Fruit fly (Drosophila melanogaster) whole organism, embryonic: Measurements from ENCODE around the gene Tbc1d22.
A peak's percentile ranks its signal among the peaks of the same experiment; 100 is the strongest.

Source experiments
- Atf3 ChIP-seq: fragments of 200-800 bp; sonication (Bioruptor generic); optimal IDR thresholded peaks from 3 replicates; lab custom pipeline; 2016; ENCODE audit warnings: missing biosample characterization, missing genetic modification characterization
- B-H1 ChIP-seq: fragments of 200-800 bp; sonication (Bioruptor generic); IDR thresholded peaks from 3 replicates; pipeline ENCODE4 v1.3.6; 2022; ENCODE audit warnings: missing biosample characterization, missing genetic modification characterization
- CG10431 ChIP-seq: fragments of 200-800 bp; sonication (Bioruptor generic); optimal IDR thresholded peaks from 3 replicates; lab custom pipeline; 2018; ENCODE audit warnings: missing biosample characterization, mild to moderate bottlenecking, missing genetic modification characterization
- CG10979 ChIP-seq: fragments of 200-800 bp; sonication (Bioruptor generic); optimal IDR thresholded peaks from 2 replicates; lab custom pipeline; 2018; ENCODE audit warnings: missing biosample characterization, mild to moderate bottlenecking, missing genetic modification characterization, moderate library complexity
- CG12942 ChIP-seq: fragments of 200-800 bp; sonication (Bioruptor generic); optimal IDR thresholded peaks from 3 replicates; lab custom pipeline; 2016; ENCODE audit warnings: missing biosample characterization, missing genetic modification characterization
- CG13624 ChIP-seq: fragments of 200-800 bp; sonication (Bioruptor generic); optimal IDR thresholded peaks from 2 replicates; lab custom pipeline; 2016; ENCODE audit warnings: missing biosample characterization, missing genetic modification characterization
- CG13894 ChIP-seq: fragments of 200-800 bp; sonication (Bioruptor generic); optimal IDR thresholded peaks from 3 replicates; lab custom pipeline; 2018; ENCODE audit warnings: missing biosample characterization, mild to moderate bottlenecking, missing genetic modification characterization, moderate library complexity
- CG15011 ChIP-seq: fragments of 200-800 bp; sonication (Bioruptor generic); optimal IDR thresholded peaks from 3 replicates; lab custom pipeline; 2018; ENCODE audit warnings: missing biosample characterization, mild to moderate bottlenecking, missing genetic modification characterization
- CG15479 ChIP-seq: fragments of 200-800 bp; sonication (Bioruptor generic); optimal IDR thresholded peaks from 3 replicates; lab custom pipeline; 2019; ENCODE audit warnings: missing biosample characterization, mild to moderate bottlenecking, missing genetic modification characterization, moderate library complexity
- CG17359 ChIP-seq: fragments of 200-800 bp; sonication (Bioruptor generic); optimal IDR thresholded peaks from 3 replicates; lab custom pipeline; 2018; ENCODE audit warnings: missing biosample characterization, mild to moderate bottlenecking, missing genetic modification characterization, moderate library complexity
- CG18619 ChIP-seq: fragments of 200-800 bp; sonication (Bioruptor generic); optimal IDR thresholded peaks from 3 replicates; lab custom pipeline; 2017; ENCODE audit warnings: missing biosample characterization, mild to moderate bottlenecking, missing genetic modification characterization
- CG3281 ChIP-seq: fragments of 200-800 bp; sonication (Bioruptor generic); optimal IDR thresholded peaks from 3 replicates; lab custom pipeline; 2017; ENCODE audit warnings: missing biosample characterization, mild to moderate bottlenecking, missing genetic modification characterization
- CG34422 ChIP-seq: fragments of 200-800 bp; sonication (Bioruptor generic); IDR thresholded peaks from 3 replicates; pipeline ENCODE4 v1.3.6; 2022; ENCODE audit warnings: missing biosample characterization, missing genetic modification characterization
- CG3847 ChIP-seq: fragments of 200-800 bp; sonication (Bioruptor generic); IDR thresholded peaks from 2 replicates; pipeline ENCODE4 v1.3.6; 2022; ENCODE audit warnings: missing biosample characterization, missing genetic modification characterization
- CG43689 ChIP-seq: fragments of 200-800 bp; sonication (Bioruptor generic); IDR thresholded peaks from 2 replicates; pipeline ENCODE4 v1.3.6; 2022; ENCODE audit warnings: missing biosample characterization, missing genetic modification characterization
- CG6854 ChIP-seq: fragments of 200-800 bp; sonication (Bioruptor generic); optimal IDR thresholded peaks from 3 replicates; lab custom pipeline; 2017; ENCODE audit warnings: missing biosample characterization, mild to moderate bottlenecking, missing genetic modification characterization
- CG9727 ChIP-seq: fragments of 200-800 bp; sonication (Bioruptor generic); optimal IDR thresholded peaks from 3 replicates; lab custom pipeline; 2017; ENCODE audit warnings: missing biosample characterization, mild to moderate bottlenecking, missing genetic modification characterization
- CG9797 ChIP-seq: fragments of 200-800 bp; sonication (Bioruptor generic); optimal IDR thresholded peaks from 3 replicates; lab custom pipeline; 2018; ENCODE audit warnings: missing biosample characterization, mild to moderate bottlenecking, missing genetic modification characterization
- CG9817 ChIP-seq: fragments of 200-800 bp; sonication (Bioruptor generic); optimal IDR thresholded peaks from 2 replicates; lab custom pipeline; 2018; ENCODE audit warnings: missing biosample characterization, mild to moderate bottlenecking, missing genetic modification characterization, moderate library complexity
- CHES-1-like ChIP-seq: fragments of 200-800 bp; sonication (Bioruptor generic); optimal IDR thresholded peaks from 2 replicates; lab custom pipeline; 2016; ENCODE audit warnings: missing biosample characterization, missing genetic modification characterization
- CoRest ChIP-seq: fragments of 200-800 bp; sonication (Bioruptor generic); optimal IDR thresholded peaks from 3 replicates; lab custom pipeline; 2018; ENCODE audit warnings: missing biosample characterization, mild to moderate bottlenecking, missing genetic modification characterization, moderate library complexity
- Eip74EF ChIP-seq, 2 experiments: fragments of 200-800 bp in 1 of 2; fragments of >200 bp in 1 of 2; sonication (Bioruptor generic) in 1 of 2; optimal IDR thresholded peaks; 2 replicates each; lab custom pipeline; 2017 to 2019; ENCODE audit warnings: missing biosample characterization in 2 of 2, missing genetic modification characterization in 2 of 2, mild to moderate bottlenecking in 1 of 2, moderate library complexity in 1 of 2
- Fer1 ChIP-seq: fragments of 200-800 bp; sonication (Bioruptor generic); optimal IDR thresholded peaks from 2 replicates; lab custom pipeline; 2017; ENCODE audit warnings: missing biosample characterization, mild to moderate bottlenecking, missing genetic modification characterization
- Fer2 ChIP-seq: fragments of 200-800 bp; sonication (Bioruptor generic); optimal IDR thresholded peaks from 2 replicates; lab custom pipeline; 2018; ENCODE audit warnings: missing biosample characterization, mild to moderate bottlenecking, missing genetic modification characterization, moderate library complexity
- Hmr ChIP-seq: fragments of 200-800 bp; sonication (Bioruptor generic); optimal IDR thresholded peaks from 3 replicates; lab custom pipeline; 2017; ENCODE audit warnings: mild to moderate bottlenecking, missing biosample characterization, missing genetic modification reagents, missing genetic modification characterization
- Oli ChIP-seq: fragments of 200-800 bp; sonication (Bioruptor generic); optimal IDR thresholded peaks from 2 replicates; lab custom pipeline; 2018; ENCODE audit warnings: missing biosample characterization, mild to moderate bottlenecking, missing genetic modification characterization, moderate library complexity
- Tbp ChIP-seq: fragments of >200 bp; optimal IDR thresholded peaks from 2 replicates; lab custom pipeline; 2018; ENCODE audit warnings: missing biosample characterization, missing genetic modification characterization
- Trl ChIP-seq, 3 experiments: fragments of >200 bp in 2 of 3; fragments of 200-800 bp in 1 of 3; sonication (Bioruptor generic) in 1 of 3; optimal IDR thresholded peaks; 2 replicates in 1 of 3; 3 replicates in 2 of 3; lab custom pipeline; 2016 to 2017; ENCODE audit warnings: missing biosample characterization in 1 of 3, missing genetic modification characterization in 1 of 3
- ab ChIP-seq: fragments of 200-800 bp; sonication (Bioruptor generic); optimal IDR thresholded peaks from 2 replicates; lab custom pipeline; 2016; ENCODE audit warnings: missing biosample characterization, missing genetic modification characterization
- amos ChIP-seq: fragments of 200-800 bp; sonication (Bioruptor generic); IDR thresholded peaks from 2 replicates; pipeline ENCODE4 v1.3.6; 2022; ENCODE audit warnings: missing biosample characterization, missing genetic modification characterization; ENCODE audit not compliant: partially characterized antibody
- btn ChIP-seq: fragments of 200-800 bp; sonication (Bioruptor generic); optimal IDR thresholded peaks from 2 replicates; lab custom pipeline; 2016; ENCODE audit warnings: missing biosample characterization, missing genetic modification characterization
- corto ChIP-seq: fragments of 200-800 bp; sonication (Bioruptor generic); optimal IDR thresholded peaks from 2 replicates; lab custom pipeline; 2016; ENCODE audit warnings: missing biosample characterization, mild to moderate bottlenecking, missing genetic modification characterization, moderate library complexity
- dm ChIP-seq: fragments of 200-800 bp; sonication (Bioruptor generic); optimal IDR thresholded peaks from 3 replicates; lab custom pipeline; 2016; ENCODE audit warnings: missing biosample characterization, missing genetic modification characterization
- eyg ChIP-seq: fragments of 200-800 bp; sonication (Bioruptor generic); optimal IDR thresholded peaks from 3 replicates; lab custom pipeline; 2016; ENCODE audit warnings: missing biosample characterization, missing genetic modification characterization
- fru ChIP-seq: fragments of >200 bp; optimal IDR thresholded peaks from 2 replicates; lab custom pipeline; 2017
- ftz-f1 ChIP-seq: fragments of 200-800 bp; sonication (Bioruptor generic); optimal IDR thresholded peaks from 2 replicates; lab custom pipeline; 2016; ENCODE audit warnings: missing biosample characterization, missing genetic modification characterization
- gem ChIP-seq: fragments of 200-800 bp; sonication (Bioruptor generic); optimal IDR thresholded peaks from 2 replicates; lab custom pipeline; 2019; ENCODE audit warnings: missing biosample characterization, mild to moderate bottlenecking, missing genetic modification characterization, moderate library complexity
- hkb ChIP-seq, 2 experiments: fragments of 200-800 bp in 1 of 2; fragments of >200 bp in 1 of 2; sonication (Bioruptor generic) in 1 of 2; IDR thresholded peaks in 1 of 2; optimal IDR thresholded peaks in 1 of 2; 2 replicates each; pipeline versions ENCODE4 v1.3.6 to Lab custom; 2017 to 2022; ENCODE audit warnings: missing biosample characterization in 1 of 2, missing genetic modification characterization in 1 of 2
- ind ChIP-seq: fragments of 200-800 bp; sonication (Bioruptor generic); optimal IDR thresholded peaks from 3 replicates; lab custom pipeline; 2016; ENCODE audit warnings: missing biosample characterization, missing genetic modification characterization
- inv ChIP-seq: fragments of 200-800 bp; sonication (Bioruptor generic); IDR thresholded peaks from 2 replicates; pipeline ENCODE4 v1.3.6; 2022; ENCODE audit warnings: missing biosample characterization, missing genetic modification characterization; ENCODE audit not compliant: partially characterized antibody
- jumu ChIP-seq: fragments of 200-800 bp; sonication (Bioruptor generic); optimal IDR thresholded peaks from 3 replicates; lab custom pipeline; 2016; ENCODE audit warnings: missing biosample characterization, missing genetic modification characterization
- nau ChIP-seq: fragments of 200-800 bp; sonication (Bioruptor generic); optimal IDR thresholded peaks from 3 replicates; lab custom pipeline; 2017; ENCODE audit warnings: missing biosample characterization, mild to moderate bottlenecking, missing genetic modification characterization, missing genetic modification reagents
- nmo ChIP-seq: fragments of 200-800 bp; sonication (Bioruptor generic); optimal IDR thresholded peaks from 2 replicates; lab custom pipeline; 2018; ENCODE audit warnings: missing biosample characterization, mild to moderate bottlenecking, missing genetic modification characterization, moderate library complexity
- org-1 ChIP-seq: fragments of 200-800 bp; sonication (Bioruptor generic); optimal IDR thresholded peaks from 2 replicates; lab custom pipeline; 2017; ENCODE audit warnings: missing biosample characterization, missing genetic modification characterization
- repo ChIP-seq: fragments of 200-800 bp; sonication (Bioruptor generic); optimal IDR thresholded peaks from 2 replicates; lab custom pipeline; 2016; ENCODE audit warnings: missing biosample characterization, missing genetic modification characterization
- schlank ChIP-seq: fragments of 200-800 bp; sonication (Bioruptor generic); optimal IDR thresholded peaks from 2 replicates; lab custom pipeline; 2018; ENCODE audit warnings: missing biosample characterization, mild to moderate bottlenecking, missing genetic modification characterization
- sd ChIP-seq: fragments of 200-800 bp; sonication (Bioruptor generic); optimal IDR thresholded peaks from 3 replicates; lab custom pipeline; 2018; ENCODE audit warnings: missing biosample characterization, mild to moderate bottlenecking, missing genetic modification characterization, moderate library complexity
- vvl ChIP-seq: fragments of 200-800 bp; sonication (Bioruptor generic); IDR thresholded peaks from 2 replicates; pipeline ENCODE4 v1.3.6; 2022; ENCODE audit warnings: missing biosample characterization, missing genetic modification characterization

Gene Tbc1d22

dm6 chr3R:21107907-21108591, 6.0 kb downstream of the Tbc1d22 start, which contains the start of the genes Sec15 and rtet (continued):
- TF ChIP-seq CG13894 (tag; lab: Kevin White, UChicago) (no peak), inv (GFP tag; lab: Robert Waterston, UW) (peak; percentile 48), Oli (tag; lab: Kevin White, UChicago) (peak; percentile 48), btn (GFP tag; lab: Kevin White, UChicago) (no peak), ftz-f1 (GFP tag; lab: Kevin White, UChicago) (no peak), CG9817 (tag; lab: Kevin White, UChicago) (peak; percentile 52), sd (tag; lab: Kevin White, UChicago) (peak; percentile 92), CG15479 (no peak), fru (lab: Kevin White, UChicago) (no peak), Fer2 (tag; lab: Kevin White, UChicago) (peak; percentile 27), repo (GFP tag; lab: Kevin White, UChicago) (no peak), Trl (optimal IDR thresholded peaks at IDR 0.05; lab: Kevin White, UChicago) (no peak), Trl (GFP tag; optimal IDR thresholded peaks at IDR 0.05; lab: Kevin White, UChicago) (no peak), nau (GFP tag; lab: Kevin White, UChicago) (no peak), ab (GFP tag; lab: Kevin White, UChicago) (no peak), CG17359 (tag; lab: Kevin White, UChicago) (peak; percentile 63), CG6854 (GFP tag; lab: Kevin White, UChicago) (no peak), CG43689 (GFP tag; lab: Robert Waterston, UW) (no peak), CG18619 (GFP tag; lab: Kevin White, UChicago) (peak; percentile 55), CG10431 (GFP tag; lab: Kevin White, UChicago) (no peak), jumu (GFP tag; lab: Kevin White, UChicago) (no peak), vvl (GFP tag; lab: Robert Waterston, UW) (peak; percentile 76), CG3281 (peak; percentile 57), Atf3 (no peak), CG10979 (tag; lab: Kevin White, UChicago) (peak; percentile 81), CG15011 (no peak), amos (GFP tag; lab: Robert Waterston, UW) (peak; percentile 40; the same call in 1 of the 2 replicates), ind (peak; percentile 57), CoRest (peak; percentile 71), CG3847 (GFP tag; lab: Robert Waterston, UW) (peak; percentile 48; the same call in 1 of the 2 replicates), CG9797 (GFP tag; lab: Kevin White, UChicago) (peak; percentile 21), dm (GFP tag; lab: Kevin White, UChicago) (peak; percentile 24), Fer1 (GFP tag; lab: Kevin White, UChicago) (peak; percentile 65), hkb (optimal IDR thresholded peaks at IDR 0.05; lab: Kevin White, UChicago) (no peak), hkb (GFP tag; IDR thresholded peaks at IDR 0.05; lab: Robert Waterston, UW) (0 out of 2 replicates have a peak, but pooled peaks have one; percentile 35), corto (GFP tag; lab: Kevin White, UChicago) (no peak), CG9727 (peak; percentile 79), CG12942 (GFP tag; lab: Kevin White, UChicago) (peak; percentile 38), CHES-1-like (peak; percentile 56), gem (tag; lab: Kevin White, UChicago) (peak; percentile 80), Eip74EF (GFP tag; optimal IDR thresholded peaks at IDR 0.05; lab: Kevin White, UChicago) (no peak), CG13624 (GFP tag; lab: Kevin White, UChicago) (peak; percentile 45), schlank (tag; lab: Kevin White, UChicago) (no peak), B-H1 (no peak; the same call in 2 of the 3 replicates), org-1 (no peak), Tbp (GFP tag; lab: Kevin White, UChicago) (no peak), Hmr (GFP tag; lab: Kevin White, UChicago) (peak; percentile 46), eyg (GFP tag; lab: Kevin White, UChicago) (no peak), CG34422 (GFP tag; lab: Robert Waterston, UW) (peak; percentile 30; the same call in 2 of the 3 replicates), nmo (peak; percentile 78)
